Fruit fly (Drosophila melanogaster) whole organism, embryonic: ENCODE results near the gene CG11858.

Experiments
- CG12155 ChIP-seq: fragments of 200-800 bp; sonication (Bioruptor generic); optimal IDR thresholded peaks from 3 replicates; lab custom pipeline; 2016; ENCODE audit warnings: missing biosample characterization, missing genetic modification characterization
- CG12744 ChIP-seq: fragments of 200-800 bp; sonication (Bioruptor generic); optimal IDR thresholded peaks from 2 replicates; lab custom pipeline; 2016; ENCODE audit warnings: missing biosample characterization, missing genetic modification characterization
- CG13424 ChIP-seq: fragments of 200-800 bp; sonication (Bioruptor generic); optimal IDR thresholded peaks from 2 replicates; lab custom pipeline; 2019; ENCODE audit warnings: missing biosample characterization, mild to moderate bottlenecking, missing genetic modification characterization, moderate library complexity
- CG14965 ChIP-seq: fragments of 200-800 bp; sonication (Bioruptor generic); optimal IDR thresholded peaks from 2 replicates; lab custom pipeline; 2016; ENCODE audit warnings: missing biosample characterization, missing genetic modification characterization, borderline replicate concordance
- CG15514 ChIP-seq: fragments of 200-800 bp; sonication (Bioruptor generic); optimal IDR thresholded peaks from 3 replicates; lab custom pipeline; 2017; ENCODE audit warnings: missing biosample characterization, missing genetic modification characterization, mild to moderate bottlenecking, moderate library complexity, missing genetic modification reagents
- CG1602 ChIP-seq: fragments of 200-800 bp; sonication (Bioruptor generic); optimal IDR thresholded peaks from 3 replicates; lab custom pipeline; 2016; ENCODE audit warnings: missing biosample characterization, missing genetic modification characterization
- CG16813 ChIP-seq: fragments of 200-800 bp; sonication (Bioruptor generic); IDR thresholded peaks from 3 replicates; pipeline ENCODE4 v1.3.6; 2022; ENCODE audit warnings: missing biosample characterization, missing genetic modification characterization; ENCODE audit not compliant: partially characterized antibody
- CG16815 ChIP-seq: fragments of 200-800 bp; sonication (Bioruptor generic); optimal IDR thresholded peaks from 3 replicates; lab custom pipeline; 2017; ENCODE audit warnings: missing biosample characterization, mild to moderate bottlenecking, missing genetic modification characterization
- CG17186 ChIP-seq: fragments of 200-800 bp; sonication (Bioruptor generic); optimal IDR thresholded peaks from 3 replicates; lab custom pipeline; 2017; ENCODE audit warnings: missing biosample characterization, missing genetic modification reagents, missing genetic modification characterization
- CG17359 ChIP-seq: fragments of 200-800 bp; sonication (Bioruptor generic); optimal IDR thresholded peaks from 3 replicates; lab custom pipeline; 2018; ENCODE audit warnings: missing biosample characterization, mild to moderate bottlenecking, missing genetic modification characterization, moderate library complexity
- CG1792 ChIP-seq: fragments of 200-800 bp; sonication (Bioruptor generic); optimal IDR thresholded peaks from 2 replicates; lab custom pipeline; 2016; ENCODE audit warnings: missing biosample characterization, missing genetic modification characterization
- CG18599 ChIP-seq: fragments of 200-800 bp; sonication (Bioruptor generic); optimal IDR thresholded peaks from 3 replicates; lab custom pipeline; 2017; ENCODE audit warnings: missing biosample characterization, missing genetic modification characterization, mild to moderate bottlenecking, moderate library complexity, missing genetic modification reagents
- CG2129 ChIP-seq: fragments of 200-800 bp; sonication (Bioruptor generic); IDR thresholded peaks from 2 replicates; pipeline ENCODE4 v1.3.6; 2022; ENCODE audit warnings: missing biosample characterization, missing genetic modification characterization; ENCODE audit not compliant: partially characterized antibody
- CG2712 ChIP-seq: fragments of 200-800 bp; optimal IDR thresholded peaks from 3 replicates; lab custom pipeline; 2019; ENCODE audit warnings: missing biosample characterization, mild to moderate bottlenecking, missing genetic modification characterization, moderate library complexity
- CG31365 ChIP-seq: fragments of 200-800 bp; sonication (Bioruptor generic); optimal IDR thresholded peaks from 2 replicates; lab custom pipeline; 2018; ENCODE audit warnings: missing biosample characterization, mild to moderate bottlenecking, missing genetic modification characterization
- CG34422 ChIP-seq: fragments of 200-800 bp; sonication (Bioruptor generic); IDR thresholded peaks from 3 replicates; pipeline ENCODE4 v1.3.6; 2022; ENCODE audit warnings: missing biosample characterization, missing genetic modification characterization
- CG3726 ChIP-seq: fragments of 200-800 bp; sonication (Bioruptor generic); IDR thresholded peaks from 3 replicates; pipeline ENCODE4, ENCODE4 v1.3.6; 2022; ENCODE audit warnings: missing biosample characterization, missing genetic modification characterization
- CG4424 ChIP-seq: fragments of 200-800 bp; sonication (Bioruptor generic); optimal IDR thresholded peaks from 3 replicates; lab custom pipeline; 2016; ENCODE audit warnings: missing biosample characterization, missing genetic modification characterization
- CG5953 ChIP-seq: fragments of 200-800 bp; sonication (Bioruptor generic); IDR thresholded peaks from 2 replicates; pipeline ENCODE4 v1.3.6; 2022; ENCODE audit warnings: missing biosample characterization, missing genetic modification characterization
- CG7271 ChIP-seq: fragments of 200-800 bp; sonication (Bioruptor generic); optimal IDR thresholded peaks from 2 replicates; lab custom pipeline; 2018; ENCODE audit warnings: missing biosample characterization, mild to moderate bottlenecking, missing genetic modification characterization, moderate library complexity
- CG8089 ChIP-seq: fragments of 200-800 bp; sonication (Bioruptor generic); optimal IDR thresholded peaks from 3 replicates; lab custom pipeline; 2016; ENCODE audit warnings: missing biosample characterization, missing genetic modification characterization
- CG8359 ChIP-seq: fragments of 200-800 bp; sonication (Bioruptor generic); optimal IDR thresholded peaks from 2 replicates; lab custom pipeline; 2017; ENCODE audit warnings: missing biosample characterization, mild to moderate bottlenecking, missing genetic modification characterization, borderline replicate concordance
- CG8388 ChIP-seq: fragments of 200-800 bp; sonication (Bioruptor generic); optimal IDR thresholded peaks from 2 replicates; lab custom pipeline; 2019; ENCODE audit warnings: missing biosample characterization, mild to moderate bottlenecking, missing genetic modification characterization, moderate library complexity
- Deaf1 ChIP-seq: fragments of 200-800 bp; optimal IDR thresholded peaks from 3 replicates; lab custom pipeline; 2019; ENCODE audit warnings: missing biosample characterization, mild to moderate bottlenecking, missing genetic modification characterization, moderate library complexity
- HmgZ ChIP-seq: fragments of 200-800 bp; sonication (Bioruptor generic); optimal IDR thresholded peaks from 2 replicates; lab custom pipeline; 2018; ENCODE audit warnings: missing biosample characterization, mild to moderate bottlenecking, missing genetic modification characterization
- Lim3 ChIP-seq: fragments of 200-800 bp; sonication (Bioruptor generic); IDR thresholded peaks from 2 replicates; pipeline ENCODE4 v1.3.6; 2022; ENCODE audit warnings: missing biosample characterization, missing genetic modification characterization
- Opbp ChIP-seq: fragments of 200-800 bp; sonication (Bioruptor generic); IDR thresholded peaks from 3 replicates; pipeline ENCODE4 v1.3.6; 2022; ENCODE audit warnings: missing biosample characterization, missing genetic modification characterization; ENCODE audit not compliant: partially characterized antibody
- Scr ChIP-seq: fragments of 200-800 bp; sonication (Bioruptor generic); IDR thresholded peaks from 2 replicates; pipeline ENCODE4 v1.3.6; 2022; ENCODE audit warnings: missing biosample characterization, missing genetic modification characterization; ENCODE audit not compliant: partially characterized antibody
- Sry-δ ChIP-seq: fragments of 200-800 bp; sonication (Bioruptor generic); optimal IDR thresholded peaks from 2 replicates; lab custom pipeline; 2016; ENCODE audit warnings: missing biosample characterization, missing genetic modification characterization
- abd-A ChIP-seq: fragments of 200-800 bp; sonication (Bioruptor generic); optimal IDR thresholded peaks from 3 replicates; lab custom pipeline; 2019; ENCODE audit warnings: missing biosample characterization, mild to moderate bottlenecking, missing genetic modification characterization, moderate library complexity
- aop ChIP-seq: fragments of 200-800 bp; sonication (Bioruptor generic); IDR thresholded peaks from 2 replicates; pipeline ENCODE4 v1.3.6; 2022; ENCODE audit warnings: missing biosample characterization, missing genetic modification characterization
- az2 ChIP-seq: fragments of 200-800 bp; sonication (Bioruptor generic); optimal IDR thresholded peaks from 3 replicates; lab custom pipeline; 2016; ENCODE audit warnings: missing biosample characterization, missing genetic modification characterization
- bigmax ChIP-seq: fragments of 200-800 bp; sonication (Bioruptor generic); optimal IDR thresholded peaks from 2 replicates; lab custom pipeline; 2018; ENCODE audit warnings: missing biosample characterization, mild to moderate bottlenecking, missing genetic modification characterization
- dan ChIP-seq: fragments of 200-800 bp; sonication (Bioruptor generic); IDR thresholded peaks from 2 replicates; pipeline ENCODE4 v1.3.6; 2022; ENCODE audit warnings: missing biosample characterization, missing genetic modification characterization
- fd96Cb ChIP-seq: fragments of 200-800 bp; sonication (Bioruptor generic); optimal IDR thresholded peaks from 2 replicates; lab custom pipeline; 2018; ENCODE audit warnings: missing biosample characterization, mild to moderate bottlenecking, missing genetic modification characterization, moderate library complexity
- grau ChIP-seq: fragments of 200-800 bp; optimal IDR thresholded peaks from 3 replicates; lab custom pipeline; 2019; ENCODE audit warnings: missing biosample characterization, mild to moderate bottlenecking, missing genetic modification characterization, moderate library complexity
- ham ChIP-seq: fragments of 200-800 bp; sonication (Bioruptor generic); IDR thresholded peaks from 2 replicates; pipeline ENCODE4 v1.3.6; 2022; ENCODE audit warnings: missing biosample characterization, missing genetic modification characterization
- insv ChIP-seq, 2 experiments: fragments of 200-800 bp; sonication (Bioruptor generic); optimal IDR thresholded peaks; 3 replicates each; lab custom pipeline; 2016 to 2018; ENCODE audit warnings: missing biosample characterization in 2 of 2, missing genetic modification characterization in 2 of 2
- jigr1 ChIP-seq: fragments of 200-800 bp; sonication (Bioruptor generic); IDR thresholded peaks from 3 replicates; pipeline ENCODE4 v1.3.6; 2022; ENCODE audit warnings: missing biosample characterization, missing genetic modification characterization
- lilli ChIP-seq: fragments of 200-800 bp; sonication (Bioruptor generic); optimal IDR thresholded peaks from 3 replicates; lab custom pipeline; 2016; ENCODE audit warnings: missing biosample characterization, missing genetic modification characterization
- nerfin-1 ChIP-seq: fragments of 200-800 bp; sonication (Bioruptor generic); optimal IDR thresholded peaks from 3 replicates; lab custom pipeline; 2019; ENCODE audit warnings: missing biosample characterization, mild to moderate bottlenecking, missing genetic modification characterization, moderate library complexity
- pros ChIP-seq: fragments of 200-800 bp; sonication (Bioruptor generic); optimal IDR thresholded peaks from 3 replicates; lab custom pipeline; 2019; ENCODE audit warnings: missing biosample characterization, mild to moderate bottlenecking, missing genetic modification characterization, moderate library complexity
- psq ChIP-seq: fragments of 200-800 bp; sonication (Bioruptor generic); optimal IDR thresholded peaks from 2 replicates; lab custom pipeline; 2017; ENCODE audit warnings: missing biosample characterization, missing genetic modification characterization
- schlank ChIP-seq: fragments of 200-800 bp; sonication (Bioruptor generic); optimal IDR thresholded peaks from 2 replicates; lab custom pipeline; 2018; ENCODE audit warnings: missing biosample characterization, mild to moderate bottlenecking, missing genetic modification characterization
- scrt ChIP-seq: fragments of 200-800 bp; sonication (Bioruptor generic); optimal IDR thresholded peaks from 2 replicates; lab custom pipeline; 2018; ENCODE audit warnings: missing biosample characterization, mild to moderate bottlenecking, missing genetic modification characterization, moderate library complexity
- seq ChIP-seq: fragments of 200-800 bp; sonication (Bioruptor generic); IDR thresholded peaks from 2 replicates; pipeline ENCODE4 v1.3.6; 2022; ENCODE audit warnings: missing biosample characterization, missing genetic modification characterization
- sqz ChIP-seq: fragments of 200-800 bp; sonication (Bioruptor generic); optimal IDR thresholded peaks from 3 replicates; lab custom pipeline; 2018; ENCODE audit warnings: missing biosample characterization, mild to moderate bottlenecking, missing genetic modification characterization
- stwl ChIP-seq: fragments of 200-800 bp; sonication (Bioruptor generic); optimal IDR thresholded peaks from 3 replicates; lab custom pipeline; 2018; ENCODE audit warnings: missing biosample characterization, mild to moderate bottlenecking, missing genetic modification characterization, moderate library complexity

The CG11858 gene

dm6 chr3R:25232271-25232989 is 30.1 kb upstream of the CG11858 start, which contains the start of gene Cad96Cb (continued):
- TF ChIP-seq CG1792 (GFP tag; lab: Kevin White, UChicago) = peak; percentile 63
- peak; percentile 40 for TF ChIP-seq CG14965
- TF ChIP-seq CG17186 = peak; percentile 56
- no peak for TF ChIP-seq ham
- no peak for TF ChIP-seq psq (GFP tag; lab: Kevin White, UChicago)
- TF ChIP-seq Sry-δ (GFP tag; lab: Kevin White, UChicago) = peak; percentile 21
- TF ChIP-seq CG8089 (GFP tag; lab: Kevin White, UChicago) = peak; percentile 70
- peak; percentile 39 for TF ChIP-seq HmgZ (tag; lab: Kevin White, UChicago)
- TF ChIP-seq CG15514 = peak; percentile 7
- TF ChIP-seq abd-A (tag; lab: Kevin White, UChicago) = no peak
- TF ChIP-seq Opbp (GFP tag; lab: Robert Waterston, UW) = no peak
- TF ChIP-seq seq = peak; percentile 60
- TF ChIP-seq CG4424 (GFP tag; lab: Kevin White, UChicago) = peak; percentile 92
- TF ChIP-seq bigmax (GFP tag; lab: Kevin White, UChicago) = no peak
- TF ChIP-seq CG7271 = no peak
- peak; percentile 88 for TF ChIP-seq nerfin-1 (tag; lab: Kevin White, UChicago)
- no peak for TF ChIP-seq Lim3
- peak; percentile 41; the same call in 2 of the 3 replicates for TF ChIP-seq CG34422 (GFP tag; lab: Robert Waterston, UW)
- peak; percentile 79 for TF ChIP-seq CG16815 (GFP tag; lab: Kevin White, UChicago)
- TF ChIP-seq dan (GFP tag; lab: Robert Waterston, UW) = peak; percentile 63; the same call in 1 of the 2 replicates
- no peak for TF ChIP-seq pros
- TF ChIP-seq Deaf1 = no peak
- TF ChIP-seq CG3726 = no peak
- TF ChIP-seq scrt = peak; percentile 48
- peak; percentile 85 for TF ChIP-seq az2 (GFP tag; lab: Kevin White, UChicago)
- TF ChIP-seq CG1602 (GFP tag; lab: Kevin White, UChicago) = peak; percentile 73
- TF ChIP-seq insv (GFP tag; optimal IDR thresholded peaks at IDR 0.05; lab: Kevin White, UChicago) = peak in 1 of 2 experiments; percentile 3
- TF ChIP-seq sqz (GFP tag; lab: Kevin White, UChicago) = peak; percentile 24
- TF ChIP-seq CG12744 (GFP tag; lab: Kevin White, UChicago) = peak; percentile 69
- TF ChIP-seq CG8388 = peak; percentile 85
- TF ChIP-seq stwl (tag; lab: Kevin White, UChicago) = no peak
- 0 out of 3 replicates have a peak, but pooled peaks have one; percentile 15 for TF ChIP-seq jigr1 (GFP tag; lab: Robert Waterston, UW)
- no peak for TF ChIP-seq aop (GFP tag; lab: Robert Waterston, UW)
- TF ChIP-seq CG5953 = no peak
- no peak for TF ChIP-seq schlank (tag; lab: Kevin White, UChicago)
- no peak for TF ChIP-seq CG31365 (tag; lab: Kevin White, UChicago)
- TF ChIP-seq CG2712 (tag; lab: Kevin White, UChicago) = peak; percentile 91
- TF ChIP-seq fd96Cb = peak; percentile 85
- peak; percentile 81 for TF ChIP-seq grau
- TF ChIP-seq lilli (GFP tag; lab: Kevin White, UChicago) = peak; percentile 72
- no peak for TF ChIP-seq Scr
- TF ChIP-seq CG2129 = no peak
- peak; percentile 86 for TF ChIP-seq CG13424 (tag; lab: Kevin White, UChicago)
- TF ChIP-seq CG16813 (GFP tag; lab: Robert Waterston, UW) = no peak
- peak; percentile 76 for TF ChIP-seq CG8359 (GFP tag; lab: Kevin White, UChicago)
- TF ChIP-seq CG12155 (GFP tag; lab: Kevin White, UChicago) = peak; percentile 64
- peak; percentile 78 for TF ChIP-seq CG18599
- peak; percentile 83 for TF ChIP-seq CG17359 (tag; lab: Kevin White, UChicago)
